Worm (Caenorhabditis elegans) whole organism, young adult: ENCODE results near the gene T28H10.2.
A peak's percentile ranks its signal among the peaks of the same experiment; 100 is the strongest.

ENCODE experiments used
- B0019.2 ChIP-seq: fragments of 200-800 bp; sonication (Bioruptor generic); conservative IDR thresholded peaks from 2 replicates; pipeline ENCODE4 v1.3.6; 2022; ENCODE audit warnings: missing genetic modification reagents, missing genetic modification characterization, missing compliant biosample characterization
- C06A6.2 ChIP-seq: fragments of 200-800 bp; sonication (Bioruptor generic); conservative IDR thresholded peaks from 2 replicates; pipeline ENCODE4 v1.3.6; 2022; ENCODE audit warnings: missing genetic modification characterization, missing compliant biosample characterization
- K11D2.4 ChIP-seq: fragments of 200-800 bp; sonication (Bioruptor generic); IDR thresholded peaks from 2 replicates; pipeline ENCODE4 v1.3.6; 2022; ENCODE audit warnings: missing genetic modification reagents, missing genetic modification characterization, missing compliant biosample characterization
- egl-18 ChIP-seq: fragments of 200-800 bp; sonication (Bioruptor generic); IDR thresholded peaks from 2 replicates; pipeline ENCODE4 v1.3.6; 2022; ENCODE audit warnings: missing genetic modification reagents, missing genetic modification characterization, missing compliant biosample characterization
- egrh-3 ChIP-seq: fragments of 200-800 bp; sonication (Bioruptor generic); IDR thresholded peaks from 2 replicates; pipeline ENCODE4 v1.3.6; 2022; ENCODE audit warnings: missing genetic modification reagents, missing genetic modification characterization, missing compliant biosample characterization
- ekl-4 ChIP-seq: fragments of 200-800 bp; sonication (Bioruptor generic); IDR thresholded peaks from 2 replicates; pipeline ENCODE4 v1.3.6; 2022; ENCODE audit warnings: missing genetic modification reagents, missing genetic modification characterization, missing compliant biosample characterization
- hlh-26 ChIP-seq: fragments of 200-800 bp; sonication (Bioruptor generic); conservative IDR thresholded peaks from 2 replicates; pipeline ENCODE4 v1.3.6; 2022; ENCODE audit warnings: missing genetic modification reagents, missing genetic modification characterization, missing compliant biosample characterization
- hsf-1 ChIP-seq: fragments of 200-800 bp; sonication (Bioruptor generic); IDR thresholded peaks from 2 replicates; pipeline ENCODE4 v1.3.6; 2022; ENCODE audit warnings: missing genetic modification reagents, missing genetic modification characterization, missing compliant biosample characterization
- let-607 ChIP-seq, 2 experiments: fragments of 200-800 bp in 1 of 2; sonication (Bioruptor generic) in 1 of 2; sonication (generic microtip) in 1 of 2; optimal IDR thresholded peaks; 2 replicates each; lab custom pipeline; 2016 to 2018; ENCODE audit warnings: mild to moderate bottlenecking in 2 of 2, missing compliant biosample characterization in 2 of 2, missing genetic modification characterization in 2 of 2, moderate library complexity in 2 of 2, missing genotype in 1 of 2
- madf-6 ChIP-seq: fragments of 200-800 bp; sonication (Bioruptor generic); IDR thresholded peaks from 2 replicates; pipeline ENCODE4 v1.3.6; 2022; ENCODE audit warnings: missing genetic modification reagents, missing genetic modification characterization, missing compliant biosample characterization
- mel-28 ChIP-seq: sonication (generic microtip); optimal IDR thresholded peaks from 2 replicates; lab custom pipeline; 2016; ENCODE audit warnings: borderline replicate concordance, mild to moderate bottlenecking, missing genetic modification characterization, missing compliant biosample characterization
- sea-2 ChIP-seq: fragments of 200-800 bp; sonication (Bioruptor generic); IDR thresholded peaks from 2 replicates; pipeline ENCODE4 v1.3.6; 2022; ENCODE audit warnings: missing genetic modification characterization, missing compliant biosample characterization
- tlf-1 ChIP-seq: fragments of 200-800 bp; sonication (Bioruptor generic); optimal IDR thresholded peaks from 2 replicates; lab custom pipeline; 2018; ENCODE audit warnings: mild to moderate bottlenecking, missing genetic modification characterization, missing compliant biosample characterization

DNA sequence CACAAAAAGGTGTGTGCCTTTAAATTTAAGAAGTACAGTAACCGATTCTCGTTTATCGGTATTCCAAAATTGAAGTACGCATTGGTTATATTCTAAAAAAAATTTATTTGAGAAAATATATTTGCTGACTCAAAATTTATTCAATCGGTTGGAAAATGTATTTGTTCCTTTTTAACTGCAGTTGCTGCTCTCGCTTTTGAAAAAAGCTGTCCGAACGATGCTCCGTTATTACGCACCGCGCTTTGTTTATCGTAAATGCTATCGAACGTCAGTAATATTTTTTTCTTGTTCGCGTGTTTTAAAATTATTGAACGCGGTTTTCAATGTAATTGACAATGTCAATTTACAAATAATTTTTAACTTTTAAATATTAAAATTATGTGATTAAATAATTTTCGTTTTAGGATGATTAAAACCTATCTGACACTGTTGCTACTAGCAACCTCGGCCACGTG is 47.6 kb upstream of the T28H10.2 start, which contains the start of gene sel-1:
- no peak for TF ChIP-seq egrh-3
- TF ChIP-seq tlf-1 = no peak
- no peak for TF ChIP-seq let-607 (tag; optimal IDR thresholded peaks at IDR 0.05; lab: Kevin White, UChicago)
- TF ChIP-seq mel-28 (tag; lab: Kevin White, UChicago) = no peak
- TF ChIP-seq hlh-26 = no peak
- TF ChIP-seq madf-6 (GFP tag; lab: Robert Waterston, UW) = 0 out of 2 replicates have a peak, but pooled peaks have one; percentile 13
- TF ChIP-seq B0019.2 (GFP tag; lab: Robert Waterston, UW) = no peak
- no peak for TF ChIP-seq sea-2 (GFP tag; lab: Robert Waterston, UW)
- TF ChIP-seq ekl-4 (GFP tag; lab: Robert Waterston, UW) = no peak
- no peak for TF ChIP-seq egl-18
- no peak for TF ChIP-seq K11D2.4 (GFP tag; lab: Robert Waterston, UW)
- TF ChIP-seq C06A6.2 = no peak
- no peak for TF ChIP-seq hsf-1 (GFP tag; lab: Robert Waterston, UW)
